Fruit fly (Drosophila melanogaster) whole organism, embryonic: ENCODE results near the gene CG4467.

Experiments
- Aef1 ChIP-seq: fragments of 200-800 bp; sonication (Bioruptor generic); IDR thresholded peaks from 3 replicates; pipeline ENCODE4 v1.3.6; 2022; ENCODE audit warnings: missing biosample characterization, missing genetic modification characterization
- BtbVII ChIP-seq: fragments of 200-800 bp; sonication (Bioruptor generic); optimal IDR thresholded peaks from 3 replicates; lab custom pipeline; 2017; ENCODE audit warnings: missing biosample characterization, mild to moderate bottlenecking, missing genetic modification characterization
- CG10431 ChIP-seq: fragments of 200-800 bp; sonication (Bioruptor generic); optimal IDR thresholded peaks from 3 replicates; lab custom pipeline; 2018; ENCODE audit warnings: missing biosample characterization, mild to moderate bottlenecking, missing genetic modification characterization
- CG10979 ChIP-seq: fragments of 200-800 bp; sonication (Bioruptor generic); optimal IDR thresholded peaks from 2 replicates; lab custom pipeline; 2018; ENCODE audit warnings: missing biosample characterization, mild to moderate bottlenecking, missing genetic modification characterization, moderate library complexity
- CG11695 ChIP-seq: fragments of 200-800 bp; sonication (Bioruptor generic); IDR thresholded peaks from 3 replicates; pipeline ENCODE4 v1.3.6; 2022; ENCODE audit warnings: missing biosample characterization, missing genetic modification characterization
- CG11696 ChIP-seq: fragments of 200-800 bp; sonication (Bioruptor generic); IDR thresholded peaks from 2 replicates; pipeline ENCODE4 v1.3.6; 2022; ENCODE audit warnings: missing biosample characterization, missing genetic modification characterization
- CG15073 ChIP-seq: fragments of 200-800 bp; sonication (Bioruptor generic); optimal IDR thresholded peaks from 2 replicates; lab custom pipeline; 2016; ENCODE audit warnings: missing biosample characterization, missing genetic modification characterization
- CG17328 ChIP-seq: fragments of 200-800 bp; sonication (Bioruptor generic); IDR thresholded peaks from 2 replicates; pipeline ENCODE4 v1.3.6; 2022; ENCODE audit warnings: missing biosample characterization, missing genetic modification characterization
- CG17612 ChIP-seq: fragments of 200-800 bp; sonication (Bioruptor generic); IDR thresholded peaks from 2 replicates; pipeline ENCODE4 v1.3.6; 2022; ENCODE audit warnings: missing biosample characterization, missing genetic modification characterization
- CG2678 ChIP-seq: fragments of 200-800 bp; sonication (Bioruptor generic); optimal IDR thresholded peaks from 3 replicates; lab custom pipeline; 2019; ENCODE audit warnings: missing biosample characterization, mild to moderate bottlenecking, missing genetic modification characterization, moderate library complexity
- CG31365 ChIP-seq: fragments of 200-800 bp; sonication (Bioruptor generic); optimal IDR thresholded peaks from 2 replicates; lab custom pipeline; 2018; ENCODE audit warnings: missing biosample characterization, mild to moderate bottlenecking, missing genetic modification characterization
- CG34422 ChIP-seq: fragments of 200-800 bp; sonication (Bioruptor generic); IDR thresholded peaks from 3 replicates; pipeline ENCODE4 v1.3.6; 2022; ENCODE audit warnings: missing biosample characterization, missing genetic modification characterization
- CG4360 ChIP-seq: fragments of 200-800 bp; sonication (Bioruptor generic); IDR thresholded peaks from 2 replicates; pipeline ENCODE4 v1.3.6; 2022; ENCODE audit warnings: missing biosample characterization, missing genetic modification characterization
- CG6272 ChIP-seq: fragments of 200-800 bp; sonication (Bioruptor generic); IDR thresholded peaks from 2 replicates; pipeline ENCODE4 v1.3.6; 2022; ENCODE audit warnings: missing biosample characterization, missing genetic modification characterization
- CG7556 ChIP-seq: fragments of 200-800 bp; sonication (Bioruptor generic); optimal IDR thresholded peaks from 2 replicates; lab custom pipeline; 2017; ENCODE audit warnings: missing biosample characterization, mild to moderate bottlenecking, missing genetic modification characterization
- CG8388 ChIP-seq: fragments of 200-800 bp; sonication (Bioruptor generic); optimal IDR thresholded peaks from 2 replicates; lab custom pipeline; 2019; ENCODE audit warnings: missing biosample characterization, mild to moderate bottlenecking, missing genetic modification characterization, moderate library complexity
- CG9215 ChIP-seq: fragments of 200-800 bp; sonication (Bioruptor generic); IDR thresholded peaks from 2 replicates; pipeline ENCODE4 v1.3.6; 2022; ENCODE audit warnings: missing biosample characterization, missing genetic modification characterization
- CG9437 ChIP-seq: fragments of 200-800 bp; sonication (Bioruptor generic); optimal IDR thresholded peaks from 2 replicates; lab custom pipeline; 2018; ENCODE audit warnings: missing biosample characterization, mild to moderate bottlenecking, missing genetic modification characterization
- CG9609 ChIP-seq: fragments of 200-800 bp; sonication (Bioruptor generic); optimal IDR thresholded peaks from 3 replicates; lab custom pipeline; 2016; ENCODE audit warnings: missing biosample characterization, missing genetic modification characterization
- CG9727 ChIP-seq: fragments of 200-800 bp; sonication (Bioruptor generic); optimal IDR thresholded peaks from 3 replicates; lab custom pipeline; 2017; ENCODE audit warnings: missing biosample characterization, mild to moderate bottlenecking, missing genetic modification characterization
- CTCF ChIP-seq: fragments of 200-800 bp; sonication (Bioruptor generic); optimal IDR thresholded peaks from 2 replicates; lab custom pipeline; 2017; ENCODE audit warnings: missing biosample characterization, mild to moderate bottlenecking, missing genetic modification characterization, moderate library complexity
- Drgx ChIP-seq: fragments of 200-800 bp; sonication (Bioruptor generic); IDR thresholded peaks from 2 replicates; pipeline ENCODE4 v1.3.6; 2022; ENCODE audit warnings: missing biosample characterization, missing genetic modification characterization
- Jarid2 ChIP-seq: fragments of 200-800 bp; sonication (Bioruptor generic); optimal IDR thresholded peaks from 3 replicates; lab custom pipeline; 2017; ENCODE audit warnings: mild to moderate bottlenecking, missing biosample characterization, missing genetic modification reagents, missing genetic modification characterization
- Med ChIP-seq: fragments of 200-800 bp; sonication (Bioruptor generic); peaks from one replicate; lab custom pipeline; 2016; ENCODE audit warnings: missing biosample characterization, missing genetic modification characterization, mild to moderate bottlenecking, inconsistent platforms, moderate library complexity
- Oli ChIP-seq: fragments of 200-800 bp; sonication (Bioruptor generic); optimal IDR thresholded peaks from 2 replicates; lab custom pipeline; 2018; ENCODE audit warnings: missing biosample characterization, mild to moderate bottlenecking, missing genetic modification characterization, moderate library complexity
- Stat92E ChIP-seq, 3 experiments: fragments of >200 bp in 2 of 3; fragments of 200-800 bp in 1 of 3; sonication (Bioruptor generic) in 1 of 3; optimal IDR thresholded peaks; 2 replicates each; lab custom pipeline; 2017 to 2019; ENCODE audit warnings: missing biosample characterization in 3 of 3, missing genetic modification characterization in 3 of 3, mild to moderate bottlenecking in 1 of 3, moderate library complexity in 1 of 3
- abd-A ChIP-seq: fragments of 200-800 bp; sonication (Bioruptor generic); optimal IDR thresholded peaks from 3 replicates; lab custom pipeline; 2019; ENCODE audit warnings: missing biosample characterization, mild to moderate bottlenecking, missing genetic modification characterization, moderate library complexity
- aop ChIP-seq: fragments of 200-800 bp; sonication (Bioruptor generic); IDR thresholded peaks from 2 replicates; pipeline ENCODE4 v1.3.6; 2022; ENCODE audit warnings: missing biosample characterization, missing genetic modification characterization
- ap ChIP-seq: fragments of 200-800 bp; sonication (Bioruptor generic); IDR thresholded peaks from 2 replicates; pipeline ENCODE4 v1.3.6; 2022; ENCODE audit warnings: missing biosample characterization, missing genetic modification characterization
- corto ChIP-seq: fragments of 200-800 bp; sonication (Bioruptor generic); optimal IDR thresholded peaks from 2 replicates; lab custom pipeline; 2016; ENCODE audit warnings: missing biosample characterization, mild to moderate bottlenecking, missing genetic modification characterization, moderate library complexity
- crp ChIP-seq, 2 experiments: fragments of 200-800 bp; sonication (Bioruptor generic); optimal IDR thresholded peaks; 2 replicates in 1 of 2; 3 replicates in 1 of 2; lab custom pipeline; 2017; ENCODE audit warnings: missing biosample characterization in 2 of 2, missing genetic modification characterization in 2 of 2, mild to moderate bottlenecking in 1 of 2, moderate library complexity in 1 of 2
- disco-r ChIP-seq: fragments of 200-800 bp; sonication (Bioruptor generic); optimal IDR thresholded peaks from 2 replicates; lab custom pipeline; 2016; ENCODE audit warnings: missing biosample characterization, missing genetic modification characterization
- eve ChIP-seq, 2 experiments: fragments of >200 bp; optimal IDR thresholded peaks; 2 replicates each; lab custom pipeline; 2017; ENCODE audit warnings: missing biosample characterization in 2 of 2, missing genetic modification characterization in 2 of 2
- her ChIP-seq: fragments of 200-800 bp; sonication (Bioruptor generic); optimal IDR thresholded peaks from 2 replicates; lab custom pipeline; 2016; ENCODE audit warnings: missing biosample characterization, missing genetic modification characterization
- insv ChIP-seq, 2 experiments: fragments of 200-800 bp; sonication (Bioruptor generic); optimal IDR thresholded peaks; 3 replicates each; lab custom pipeline; 2016 to 2018; ENCODE audit warnings: missing biosample characterization in 2 of 2, missing genetic modification characterization in 2 of 2
- kah ChIP-seq: fragments of 200-800 bp; sonication (Bioruptor generic); optimal IDR thresholded peaks from 2 replicates; lab custom pipeline; 2018; ENCODE audit warnings: missing biosample characterization, mild to moderate bottlenecking, missing genetic modification characterization
- mam ChIP-seq: fragments of 200-800 bp; sonication (Bioruptor generic); optimal IDR thresholded peaks from 3 replicates; lab custom pipeline; 2016; ENCODE audit warnings: missing biosample characterization, missing genetic modification characterization
- mld ChIP-seq: fragments of 200-800 bp; sonication (Bioruptor generic); IDR thresholded peaks from 3 replicates; pipeline ENCODE4 v1.3.6; 2022; ENCODE audit warnings: missing biosample characterization, missing genetic modification characterization; ENCODE audit not compliant: partially characterized antibody
- nom ChIP-seq: fragments of 200-800 bp; sonication (Bioruptor generic); optimal IDR thresholded peaks from 2 replicates; lab custom pipeline; 2017; ENCODE audit warnings: missing biosample characterization, missing genetic modification characterization, mild to moderate bottlenecking, moderate library complexity, missing genetic modification reagents
- onecut ChIP-seq: fragments of 200-800 bp; sonication (Bioruptor generic); IDR thresholded peaks from 2 replicates; pipeline ENCODE4 v1.3.6; 2022; ENCODE audit warnings: missing biosample characterization, missing genetic modification characterization
- p53 ChIP-seq: fragments of 200-800 bp; sonication (Bioruptor generic); optimal IDR thresholded peaks from 2 replicates; lab custom pipeline; 2016; ENCODE audit warnings: missing biosample characterization, missing genetic modification characterization
- pita ChIP-seq: fragments of 200-800 bp; sonication (Bioruptor generic); optimal IDR thresholded peaks from 2 replicates; lab custom pipeline; 2017; ENCODE audit warnings: missing biosample characterization, mild to moderate bottlenecking, missing genetic modification characterization
- scrt ChIP-seq: fragments of 200-800 bp; sonication (Bioruptor generic); optimal IDR thresholded peaks from 2 replicates; lab custom pipeline; 2018; ENCODE audit warnings: missing biosample characterization, mild to moderate bottlenecking, missing genetic modification characterization, moderate library complexity
- sd ChIP-seq: fragments of 200-800 bp; sonication (Bioruptor generic); optimal IDR thresholded peaks from 3 replicates; lab custom pipeline; 2018; ENCODE audit warnings: missing biosample characterization, mild to moderate bottlenecking, missing genetic modification characterization, moderate library complexity
- sens ChIP-seq: fragments of 200-800 bp; sonication (Bioruptor generic); peaks from one replicate; lab custom pipeline; 2016; ENCODE audit warnings: missing biosample characterization, missing genetic modification characterization
- shn ChIP-seq: fragments of 200-800 bp; sonication (Bioruptor generic); optimal IDR thresholded peaks from 3 replicates; lab custom pipeline; 2016; ENCODE audit warnings: missing biosample characterization, missing genetic modification characterization
- sob ChIP-seq: fragments of 200-800 bp; sonication (Bioruptor generic); IDR thresholded peaks from 2 replicates; pipeline ENCODE4 v1.3.6; 2022; ENCODE audit warnings: missing biosample characterization, missing genetic modification characterization
- sug ChIP-seq: fragments of 200-800 bp; optimal IDR thresholded peaks from 2 replicates; lab custom pipeline; 2019; ENCODE audit warnings: missing biosample characterization, mild to moderate bottlenecking, missing genetic modification characterization, moderate library complexity
- twi ChIP-seq: fragments of 200-800 bp; optimal IDR thresholded peaks from 2 replicates; lab custom pipeline; 2019; ENCODE audit warnings: missing biosample characterization, mild to moderate bottlenecking, missing genetic modification characterization, moderate library complexity
- wek ChIP-seq: fragments of 200-800 bp; sonication (Bioruptor generic); optimal IDR thresholded peaks from 3 replicates; lab custom pipeline; 2018; ENCODE audit warnings: missing biosample characterization, mild to moderate bottlenecking, missing genetic modification characterization, moderate library complexity
- wor ChIP-seq: fragments of 200-800 bp; sonication (Bioruptor generic); IDR thresholded peaks from 2 replicates; pipeline ENCODE4 v1.3.6; 2022; ENCODE audit warnings: missing biosample characterization, missing genetic modification characterization
- yki ChIP-seq: fragments of >200 bp; optimal IDR thresholded peaks from 3 replicates; lab custom pipeline; 2018

CG4467 gene

dm6 chr3R:23178052-23178591 lies 70.6 kb downstream of the CG4467 start (continued):
- TF ChIP-seq onecut (GFP tag; lab: Robert Waterston, UW) (no peak), CG9215 (GFP tag; lab: Robert Waterston, UW) (no peak), her (GFP tag; lab: Kevin White, UChicago) (no peak), wek (GFP tag; lab: Kevin White, UChicago) (peak; percentile 12), CG31365 (no peak), crp (GFP tag; optimal IDR thresholded peaks at IDR 0.05; lab: Kevin White, UChicago) (no peak), mld (GFP tag; lab: Robert Waterston, UW) (no peak), CG17612 (GFP tag; lab: Robert Waterston, UW) (no peak), Aef1 (GFP tag; lab: Robert Waterston, UW) (no peak), CG2678 (tag; lab: Kevin White, UChicago) (peak; percentile 37), CG6272 (no peak), CG10431 (GFP tag; lab: Kevin White, UChicago) (no peak), p53 (no peak), CG9437 (GFP tag; lab: Kevin White, UChicago) (no peak), CG7556 (GFP tag; lab: Kevin White, UChicago) (no peak), CG15073 (GFP tag; lab: Kevin White, UChicago) (no peak), sug (tag; lab: Kevin White, UChicago) (no peak), disco-r (GFP tag; lab: Kevin White, UChicago) (no peak), CG9609 (GFP tag; lab: Kevin White, UChicago) (no peak), pita (no peak), Oli (tag; lab: Kevin White, UChicago) (no peak), kah (GFP tag; lab: Kevin White, UChicago) (no peak), Stat92E (GFP tag; optimal IDR thresholded peaks at IDR 0.05; lab: Kevin White, UChicago) (no peak), CG11696 (GFP tag; lab: Robert Waterston, UW) (no peak), corto (GFP tag; lab: Kevin White, UChicago) (no peak), BtbVII (GFP tag; lab: Kevin White, UChicago) (peak; percentile 68), insv (GFP tag; optimal IDR thresholded peaks at IDR 0.05; lab: Kevin White, UChicago) (no peak), CG8388 (no peak), Med (peak; percentile 84), Jarid2 (no peak), scrt (no peak), nom (GFP tag; lab: Kevin White, UChicago) (no peak), wor (no peak), CG17328 (GFP tag; lab: Robert Waterston, UW) (no peak), Drgx (no peak), shn (GFP tag; lab: Kevin White, UChicago) (no peak), abd-A (tag; lab: Kevin White, UChicago) (no peak), CTCF (GFP tag; lab: Kevin White, UChicago) (no peak), CG4360 (GFP tag; lab: Robert Waterston, UW) (no peak), mam (GFP tag; lab: Kevin White, UChicago) (no peak), CG10979 (no peak), aop (no peak), CG11695 (no peak), twi (tag; lab: Kevin White, UChicago) (no peak), ap (GFP tag; lab: Robert Waterston, UW) (no peak), eve (GFP tag; optimal IDR thresholded peaks at IDR 0.05; lab: Kevin White, UChicago) (no peak), sob (no peak), CG9727 (GFP tag; lab: Kevin White, UChicago) (no peak), CG34422 (GFP tag; lab: Robert Waterston, UW) (0 out of 3 replicates have a peak, but pooled peaks have one; percentile 27), yki (no peak), sd (peak; percentile 28), sens (peak; percentile 42)
